Worm (Caenorhabditis elegans) whole organism, dauer: ENCODE data around the gene B0238.9.

ENCODE experiments used
- unc-62 ChIP-seq: sonication (generic microtip); optimal IDR thresholded peaks from 2 replicates; lab custom pipeline; 2017; ENCODE audit warnings: missing biosample characterization, missing genetic modification reagents, missing genetic modification characterization

The B0238.9 gene

DNA sequence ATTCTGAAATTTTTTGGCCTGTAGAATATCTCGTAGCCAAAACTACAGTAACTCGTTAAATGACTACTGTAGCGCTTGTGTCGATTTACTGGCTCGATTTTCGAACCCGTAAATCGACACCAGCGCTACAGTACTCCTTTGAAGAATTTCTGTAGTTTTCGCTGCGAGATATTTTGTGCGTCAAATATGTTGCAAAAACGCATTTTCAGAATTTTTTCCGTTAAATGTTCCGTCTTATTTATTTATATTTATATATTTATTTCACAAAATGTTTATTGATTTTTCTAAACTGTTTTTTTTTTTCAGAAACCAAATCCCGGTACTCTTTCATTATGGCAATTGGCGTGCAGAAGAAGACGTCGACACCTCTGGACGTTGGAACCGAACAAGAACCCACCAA is 4.1 kb downstream of the B0238.9 start, which contains the start of gene natc-2:
TSS of gene natc-2 (plus strand) at position 301 of the 400 bp plus-strand sequence.
- TF ChIP-seq unc-62 (GFP tag; lab: Kevin White, UChicago): no peak

- no peak for TF ChIP-seq unc-62 (GFP tag; lab: Kevin White, UChicago)
These were observed 4.7 kb downstream of the B0238.9 start for ce11 chrV:5273241-5273640.

DNA sequence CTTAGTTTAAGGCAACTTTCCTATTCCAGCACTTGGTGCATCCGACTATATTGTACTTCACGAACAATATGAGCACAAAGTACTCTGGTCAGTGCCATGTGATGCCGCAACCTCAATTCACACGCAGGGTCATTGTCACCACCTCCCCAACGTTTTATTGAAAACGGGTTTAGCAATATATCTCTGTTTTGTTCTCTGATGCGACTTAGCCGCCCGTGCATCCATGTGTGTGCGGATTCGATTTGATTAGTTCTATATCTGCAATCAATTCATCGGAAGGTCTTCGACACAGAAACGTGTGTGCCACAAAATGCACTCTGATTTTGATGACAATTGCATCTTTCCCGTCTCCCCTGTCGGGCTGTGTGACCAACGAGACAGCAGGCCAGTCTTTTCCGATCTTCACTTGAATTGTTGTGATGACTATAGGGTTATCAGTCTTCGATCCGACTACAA is 5.3 kb downstream of the B0238.9 start:
- TF ChIP-seq unc-62 (GFP tag; lab: Kevin White, UChicago): no peak

ce11 chrV:5272034-5272433 is 5.9 kb downstream of the B0238.9 start:
- TF ChIP-seq unc-62 (GFP tag; lab: Kevin White, UChicago): no peak

DNA sequence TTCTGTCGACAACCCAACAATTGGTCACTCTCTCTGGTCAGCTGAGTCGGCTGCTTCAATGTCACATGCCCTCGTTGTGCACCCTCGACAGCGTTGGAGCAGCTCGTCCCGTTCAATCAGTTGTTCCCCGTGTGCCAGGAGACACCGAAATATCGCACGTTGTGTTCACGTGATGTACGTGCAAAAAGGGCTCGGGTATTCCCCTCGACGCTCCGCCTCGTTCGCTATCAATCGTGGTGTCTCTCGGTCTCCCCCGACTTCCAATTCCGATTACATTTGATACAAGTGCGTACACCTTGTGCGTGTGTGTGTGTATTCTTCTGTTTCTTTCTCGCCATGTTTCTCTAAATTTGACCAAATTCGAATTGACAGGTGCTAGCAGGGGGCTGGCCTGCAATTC is 6.4 kb downstream of the B0238.9 start:
- TF ChIP-seq unc-62 (GFP tag; lab: Kevin White, UChicago): no peak

DNA sequence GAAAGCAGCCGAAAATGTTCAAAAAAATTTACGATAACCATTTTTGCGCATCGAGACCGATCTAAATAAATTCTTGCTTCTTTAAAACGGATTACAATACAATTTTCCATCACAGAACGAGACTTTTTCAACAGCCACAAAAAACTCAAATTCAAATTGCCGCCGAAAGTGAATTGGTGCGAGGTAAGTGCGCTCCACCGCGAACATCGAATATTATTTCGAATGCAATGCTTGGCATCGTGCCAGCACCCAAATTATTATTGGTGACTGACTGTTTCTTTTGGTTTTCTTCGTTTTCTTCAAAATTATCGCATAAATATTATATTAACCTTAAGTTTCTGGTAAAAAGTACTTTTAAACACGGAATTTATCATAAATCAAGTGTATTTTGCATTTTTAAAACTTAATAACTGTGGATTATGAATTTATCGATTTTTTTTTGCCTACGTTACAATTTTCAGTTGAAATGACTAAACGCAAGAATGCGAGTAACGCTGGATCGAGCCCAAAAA is 8.8 kb downstream of the B0238.9 start, which contains the start of gene penr-1:
TSS of gene penr-1 (plus strand) at position 462 of the 512 bp plus-strand sequence.
- no peak for TF ChIP-seq unc-62 (GFP tag; lab: Kevin White, UChicago)

DNA sequence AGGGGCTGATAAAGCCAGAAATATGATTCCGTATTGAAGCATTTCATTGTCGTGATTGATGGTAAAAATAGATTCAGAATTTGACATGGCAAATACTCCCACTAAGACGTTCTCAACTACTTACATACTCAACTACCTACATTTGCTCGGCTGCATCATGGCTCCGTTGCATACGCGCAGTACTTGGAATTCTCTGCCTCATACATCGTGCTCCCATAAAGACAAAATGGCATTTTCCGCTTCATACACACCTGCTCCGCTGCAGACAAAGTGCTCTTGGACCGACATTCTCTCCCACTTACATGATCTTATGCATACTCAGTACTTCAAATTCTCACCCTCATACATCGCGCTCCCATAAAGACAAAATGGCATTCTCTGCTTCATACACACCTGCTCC is 12.3 kb downstream of the B0238.9 start, which contains the start of the genes srt-69 and B0238.12:
TSS of gene srt-69 (minus strand) at position 101 of the 400 bp plus-strand sequence.
TSS of gene B0238.12 (plus strand) at position 264 of the 400 bp plus-strand sequence.
- TF ChIP-seq unc-62 (GFP tag; lab: Kevin White, UChicago): no peak

- TF ChIP-seq unc-62 (GFP tag; lab: Kevin White, UChicago): no peak
These were observed 14.9 kb downstream of the B0238.9 start, which contains the start of gene cest-30 for ce11 chrV:5262999-5263398. cest-30 (minus strand) TSS chrV:5263099.

- TF ChIP-seq unc-62 (GFP tag; lab: Kevin White, UChicago): no peak
These were observed 18.5 kb downstream of the B0238.9 start, which contains the start of gene srt-70 for ce11 chrV:5259448-5259847. srt-70 (minus strand) TSS chrV:5259548.

DNA sequence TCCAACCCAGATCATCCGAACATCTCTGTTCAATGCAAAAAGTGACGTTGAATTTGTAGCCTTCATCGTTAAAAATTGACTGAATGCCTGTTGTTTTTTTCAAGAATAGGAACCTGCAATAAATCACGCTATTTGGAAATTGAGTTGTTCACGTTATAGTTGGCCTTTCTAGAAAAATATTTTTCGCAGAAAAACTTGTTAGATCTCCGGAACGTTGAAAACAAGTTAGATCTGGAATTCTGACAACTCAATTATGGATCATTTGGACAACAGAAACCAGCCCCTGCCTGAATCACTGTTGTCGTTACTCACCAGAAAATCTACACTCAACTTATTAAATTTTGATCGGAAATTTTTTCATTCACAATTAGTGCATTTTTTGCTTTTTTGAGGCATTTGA is 20.5 kb downstream of the B0238.9 start, which contains the start of gene srt-67:
TSS of gene srt-67 (minus strand) at position 101 of the 400 bp plus-strand sequence.
- no peak for TF ChIP-seq unc-62 (GFP tag; lab: Kevin White, UChicago)

DNA sequence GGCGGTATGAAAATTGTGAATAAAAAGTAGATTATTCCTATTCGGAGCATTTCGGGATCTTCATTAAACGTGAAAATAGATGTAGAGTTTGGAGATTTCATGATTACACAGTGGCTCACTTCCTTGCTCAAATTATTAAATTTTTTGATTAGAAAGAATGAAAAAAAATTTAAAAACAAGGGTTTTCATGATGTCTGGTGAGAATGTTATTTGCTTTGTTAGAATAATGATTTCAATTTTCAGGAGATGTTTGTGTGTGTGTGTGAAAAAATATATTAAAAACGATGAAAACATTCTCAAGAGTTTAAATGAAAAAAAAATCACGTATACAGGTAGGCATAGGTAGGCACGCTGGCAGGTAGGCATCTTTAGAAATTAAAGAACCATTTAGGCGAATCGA is 25.9 kb downstream of the B0238.9 start, which contains the start of gene srt-68:
TSS of gene srt-68 (minus strand) at position 101 of the 400 bp plus-strand sequence.
- TF ChIP-seq unc-62 (GFP tag; lab: Kevin White, UChicago): no peak

- no peak for TF ChIP-seq unc-62 (GFP tag; lab: Kevin White, UChicago)
These were observed 34.9 kb downstream of the B0238.9 start, which contains the start of gene cest-35.1 for ce11 chrV:5243036-5243435. cest-35.1 (minus strand) TSS chrV:5243136.

DNA sequence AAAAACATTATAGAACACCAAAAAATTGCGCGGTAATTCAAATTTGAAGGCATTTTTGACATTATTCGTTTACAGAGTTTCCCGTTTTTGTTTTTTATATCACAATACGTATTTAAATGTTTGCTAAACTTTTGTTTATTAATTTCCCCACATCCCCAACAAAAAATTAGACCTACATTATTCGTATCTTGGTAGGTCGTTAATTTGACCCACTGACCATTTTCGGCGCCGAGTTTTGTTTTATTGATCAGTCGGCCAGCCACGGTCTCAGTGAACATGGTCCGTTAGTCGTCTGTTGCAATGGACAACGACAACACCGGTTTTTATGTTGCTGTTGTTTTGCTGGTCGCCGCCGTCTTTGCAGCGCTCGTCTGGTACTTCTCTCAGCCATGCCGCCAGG is 38.0 kb downstream of the B0238.9 start, which contains the start of gene B0238.15:
TSS of gene B0238.15 (plus strand) at position 301 of the 400 bp plus-strand sequence.
- TF ChIP-seq unc-62 (GFP tag; lab: Kevin White, UChicago): no peak

ce11 chrV:5239404-5239803 is 38.5 kb downstream of the B0238.9 start, which contains the start of gene C52A10.3:
C52A10.3 (minus strand) TSS chrV:5239504.
- no peak for TF ChIP-seq unc-62 (GFP tag; lab: Kevin White, UChicago)

ce11 chrV:5237116-5237515 is 40.8 kb downstream of the B0238.9 start, which contains the start of gene cest-35.2:
cest-35.2 (minus strand) TSS chrV:5237216.
- TF ChIP-seq unc-62 (GFP tag; lab: Kevin White, UChicago): no peak

DNA sequence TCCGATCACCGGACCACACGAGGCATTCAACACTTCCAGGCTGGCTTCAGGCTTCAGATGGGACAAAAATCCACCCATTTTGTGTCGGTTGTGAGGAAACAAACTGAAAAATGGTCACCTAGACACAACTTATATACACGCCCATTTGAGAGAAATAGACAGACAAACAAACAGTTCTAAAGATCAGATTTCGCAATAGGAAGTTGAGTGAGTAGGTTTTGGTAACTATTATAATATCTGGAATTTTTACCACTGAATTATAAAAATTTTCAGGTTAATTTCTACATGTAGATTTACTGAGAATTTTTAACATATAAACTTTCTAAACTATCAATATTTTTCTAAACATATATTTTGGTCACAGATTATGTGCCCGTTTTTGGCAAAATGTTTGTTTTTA is 44.1 kb downstream of the B0238.9 start, which contains the start of gene cest-32:
TSS of gene cest-32 (minus strand) at position 115 of the 400 bp plus-strand sequence.
- no peak for TF ChIP-seq unc-62 (GFP tag; lab: Kevin White, UChicago)
